Fruit fly (Drosophila melanogaster): ENCODE results near the gene CG5078.
A peak's percentile ranks its signal among the peaks of the same experiment; 100 is the strongest.

dm6 chr3L:20474197-20474788 lies 31.5 kb upstream of the CG5078 start, which contains the start of gene isoQC:
- TF ChIP-seq CG17568 (GFP tag; optimal IDR thresholded peaks at IDR 0.05) (peak; percentile 75), E2f1 (GFP tag; IDR thresholded peaks at IDR 0.05) (no peak), Blimp-1 (GFP tag; optimal IDR thresholded peaks at IDR 0.05) (no peak), CG16863 (GFP tag; optimal IDR thresholded peaks at IDR 0.05) (no peak), CG30431 (GFP tag; optimal IDR thresholded peaks at IDR 0.05) (no peak), CG11093 (GFP tag; IDR thresholded peaks at IDR 0.05) (no peak), yki (optimal IDR thresholded peaks at IDR 0.05) (no peak), pnt (GFP tag; optimal IDR thresholded peaks at IDR 0.05) (no peak), CG4424 (GFP tag; optimal IDR thresholded peaks at IDR 0.05) (no peak), CG10654 (GFP tag; optimal IDR thresholded peaks at IDR 0.05) (no peak), gro (GFP tag; optimal IDR thresholded peaks at IDR 0.05) (no peak)
